Fruit fly (Drosophila melanogaster) whole organism, embryonic: ENCODE results near the gene CG15404.

Experiments
- Atf-2 ChIP-seq: fragments of 200-800 bp; sonication (Bioruptor generic); optimal IDR thresholded peaks from 2 replicates; lab custom pipeline; 2016; ENCODE audit warnings: missing biosample characterization, missing genetic modification characterization
- CG10979 ChIP-seq: fragments of 200-800 bp; sonication (Bioruptor generic); optimal IDR thresholded peaks from 2 replicates; lab custom pipeline; 2018; ENCODE audit warnings: missing biosample characterization, mild to moderate bottlenecking, missing genetic modification characterization, moderate library complexity
- CG11085 ChIP-seq: fragments of 200-800 bp; sonication (Bioruptor generic); IDR thresholded peaks from 2 replicates; pipeline ENCODE4 v1.3.6; 2022; ENCODE audit warnings: missing biosample characterization, missing genetic modification characterization
- CG11560 ChIP-seq: fragments of 200-800 bp; sonication (Bioruptor generic); IDR thresholded peaks from 3 replicates; pipeline ENCODE4 v1.3.6; 2022; ENCODE audit warnings: missing biosample characterization, missing genetic modification characterization
- CG15514 ChIP-seq: fragments of 200-800 bp; sonication (Bioruptor generic); optimal IDR thresholded peaks from 3 replicates; lab custom pipeline; 2017; ENCODE audit warnings: missing biosample characterization, missing genetic modification characterization, mild to moderate bottlenecking, moderate library complexity, missing genetic modification reagents
- CG15696 ChIP-seq: fragments of 200-800 bp; sonication (Bioruptor generic); optimal IDR thresholded peaks from 2 replicates; lab custom pipeline; 2019; ENCODE audit warnings: missing biosample characterization, mild to moderate bottlenecking, missing genetic modification characterization, moderate library complexity
- CG1602 ChIP-seq: fragments of 200-800 bp; sonication (Bioruptor generic); optimal IDR thresholded peaks from 3 replicates; lab custom pipeline; 2016; ENCODE audit warnings: missing biosample characterization, missing genetic modification characterization
- CG17385 ChIP-seq: fragments of 200-800 bp; sonication (Bioruptor generic); optimal IDR thresholded peaks from 3 replicates; lab custom pipeline; 2018; ENCODE audit warnings: missing biosample characterization, mild to moderate bottlenecking, missing genetic modification characterization
- CG17829 ChIP-seq: fragments of 200-800 bp; optimal IDR thresholded peaks from 2 replicates; lab custom pipeline; 2019; ENCODE audit warnings: missing biosample characterization, mild to moderate bottlenecking, missing genetic modification characterization, moderate library complexity
- CG2875 ChIP-seq: fragments of 200-800 bp; sonication (Bioruptor generic); optimal IDR thresholded peaks from 2 replicates; lab custom pipeline; 2017; ENCODE audit warnings: missing biosample characterization, mild to moderate bottlenecking, missing genetic modification characterization, missing genetic modification reagents
- CG2889 ChIP-seq: fragments of 200-800 bp; sonication (Bioruptor generic); IDR thresholded peaks from 3 replicates; pipeline ENCODE4 v1.3.6; 2022; ENCODE audit warnings: missing biosample characterization, missing genetic modification characterization
- CG31224 ChIP-seq: fragments of 200-800 bp; sonication (Bioruptor generic); IDR thresholded peaks from 2 replicates; pipeline ENCODE4 v1.3.6; 2022; ENCODE audit warnings: missing biosample characterization, missing genetic modification characterization
- CG31441 ChIP-seq: fragments of 200-800 bp; sonication (Bioruptor generic); IDR thresholded peaks from 2 replicates; pipeline ENCODE4 v1.3.6; 2022; ENCODE audit warnings: missing biosample characterization, missing genetic modification characterization
- CG5953 ChIP-seq: fragments of 200-800 bp; sonication (Bioruptor generic); IDR thresholded peaks from 2 replicates; pipeline ENCODE4 v1.3.6; 2022; ENCODE audit warnings: missing biosample characterization, missing genetic modification characterization
- CG6689 ChIP-seq: fragments of 200-800 bp; sonication (Bioruptor generic); IDR thresholded peaks from 2 replicates; pipeline ENCODE4 v1.3.6; 2022; ENCODE audit warnings: missing biosample characterization, missing genetic modification characterization
- CG7271 ChIP-seq: fragments of 200-800 bp; sonication (Bioruptor generic); optimal IDR thresholded peaks from 2 replicates; lab custom pipeline; 2018; ENCODE audit warnings: missing biosample characterization, mild to moderate bottlenecking, missing genetic modification characterization, moderate library complexity
- CG7372 ChIP-seq: fragments of 200-800 bp; sonication (Bioruptor generic); IDR thresholded peaks from 2 replicates; pipeline ENCODE4 v1.3.6; 2022; ENCODE audit warnings: missing biosample characterization, missing genetic modification characterization
- CG7745 ChIP-seq: fragments of 200-800 bp; sonication (Bioruptor generic); optimal IDR thresholded peaks from 2 replicates; lab custom pipeline; 2018; ENCODE audit warnings: missing biosample characterization, mild to moderate bottlenecking, missing genetic modification characterization, moderate library complexity
- CG7839 ChIP-seq: fragments of 200-800 bp; sonication (Bioruptor generic); optimal IDR thresholded peaks from 3 replicates; lab custom pipeline; 2018; ENCODE audit warnings: missing biosample characterization, mild to moderate bottlenecking, missing genetic modification characterization, moderate library complexity
- CG8765 ChIP-seq: fragments of 200-800 bp; sonication (Bioruptor generic); IDR thresholded peaks from 2 replicates; pipeline ENCODE4 v1.3.6; 2022; ENCODE audit warnings: missing biosample characterization, missing genetic modification characterization
- CG9437 ChIP-seq: fragments of 200-800 bp; sonication (Bioruptor generic); optimal IDR thresholded peaks from 2 replicates; lab custom pipeline; 2018; ENCODE audit warnings: missing biosample characterization, mild to moderate bottlenecking, missing genetic modification characterization
- CG9817 ChIP-seq: fragments of 200-800 bp; sonication (Bioruptor generic); optimal IDR thresholded peaks from 2 replicates; lab custom pipeline; 2018; ENCODE audit warnings: missing biosample characterization, mild to moderate bottlenecking, missing genetic modification characterization, moderate library complexity
- CTCF ChIP-seq: fragments of 200-800 bp; sonication (Bioruptor generic); optimal IDR thresholded peaks from 2 replicates; lab custom pipeline; 2017; ENCODE audit warnings: missing biosample characterization, mild to moderate bottlenecking, missing genetic modification characterization, moderate library complexity
- Drgx ChIP-seq: fragments of 200-800 bp; sonication (Bioruptor generic); IDR thresholded peaks from 2 replicates; pipeline ENCODE4 v1.3.6; 2022; ENCODE audit warnings: missing biosample characterization, missing genetic modification characterization
- E2f2 ChIP-seq: fragments of 200-800 bp; sonication (Bioruptor generic); IDR thresholded peaks from 2 replicates; pipeline ENCODE4 v1.3.6; 2022; ENCODE audit warnings: missing biosample characterization, missing genetic modification characterization
- Gug ChIP-seq: fragments of 200-800 bp; sonication (Bioruptor generic); IDR thresholded peaks from 4 replicates; pipeline ENCODE4 v1.3.6; 2022; ENCODE audit warnings: missing biosample characterization, missing genetic modification characterization
- MESR4 ChIP-seq: fragments of 200-800 bp; sonication (Bioruptor generic); optimal IDR thresholded peaks from 2 replicates; lab custom pipeline; 2018; ENCODE audit warnings: missing biosample characterization, mild to moderate bottlenecking, missing genetic modification characterization, moderate library complexity
- Meics ChIP-seq: fragments of 200-800 bp; sonication (Bioruptor generic); optimal IDR thresholded peaks from 2 replicates; lab custom pipeline; 2017; ENCODE audit warnings: missing biosample characterization, mild to moderate bottlenecking, missing genetic modification characterization
- Mrtf ChIP-seq: fragments of 200-800 bp; sonication (Bioruptor generic); IDR thresholded peaks from 3 replicates; pipeline ENCODE4 v1.3.6; 2022; ENCODE audit warnings: missing biosample characterization, missing genetic modification characterization
- Six4 ChIP-seq: fragments of 200-800 bp; sonication (Bioruptor generic); optimal IDR thresholded peaks from 2 replicates; lab custom pipeline; 2016; ENCODE audit warnings: missing biosample characterization, missing genetic modification characterization
- Sry-β ChIP-seq: fragments of 200-800 bp; sonication (Bioruptor generic); optimal IDR thresholded peaks from 2 replicates; lab custom pipeline; 2018; ENCODE audit warnings: missing biosample characterization, mild to moderate bottlenecking, missing genetic modification characterization, moderate library complexity
- Taf1 ChIP-seq: fragments of 200-800 bp; sonication (Bioruptor generic); IDR thresholded peaks from 2 replicates; pipeline ENCODE4 v1.3.6; 2022; ENCODE audit warnings: missing biosample characterization, missing genetic modification characterization
- ab ChIP-seq: fragments of 200-800 bp; sonication (Bioruptor generic); optimal IDR thresholded peaks from 2 replicates; lab custom pipeline; 2016; ENCODE audit warnings: missing biosample characterization, missing genetic modification characterization
- ato ChIP-seq: fragments of 200-800 bp; sonication (Bioruptor generic); IDR thresholded peaks from 2 replicates; pipeline ENCODE4 v1.3.6; 2022; ENCODE audit warnings: missing biosample characterization, missing genetic modification characterization; ENCODE audit not compliant: partially characterized antibody
- bcd ChIP-seq: fragments of 200-800 bp; sonication (Bioruptor generic); optimal IDR thresholded peaks from 2 replicates; lab custom pipeline; 2017; ENCODE audit warnings: missing biosample characterization, mild to moderate bottlenecking, missing genetic modification characterization
- chm ChIP-seq: fragments of 200-800 bp; sonication (Bioruptor generic); IDR thresholded peaks from 2 replicates; pipeline ENCODE4 v1.3.6; 2022; ENCODE audit warnings: missing biosample characterization, missing genetic modification characterization
- ci ChIP-seq: fragments of 200-800 bp; sonication (Bioruptor generic); IDR thresholded peaks from 3 replicates; pipeline ENCODE4 v1.3.6; 2022; ENCODE audit warnings: missing biosample characterization, missing genetic modification characterization
- da ChIP-seq: fragments of 200-800 bp; sonication (Bioruptor generic); optimal IDR thresholded peaks from 2 replicates; lab custom pipeline; 2016; ENCODE audit warnings: missing biosample characterization, missing genetic modification characterization
- dati ChIP-seq: fragments of 200-800 bp; sonication (Bioruptor generic); IDR thresholded peaks from 2 replicates; pipeline ENCODE4 v1.3.6; 2022; ENCODE audit warnings: missing biosample characterization, missing genetic modification characterization
- dm ChIP-seq: fragments of 200-800 bp; sonication (Bioruptor generic); optimal IDR thresholded peaks from 3 replicates; lab custom pipeline; 2016; ENCODE audit warnings: missing biosample characterization, missing genetic modification characterization
- dmrt11E ChIP-seq: fragments of 200-800 bp; sonication (Bioruptor generic); optimal IDR thresholded peaks from 3 replicates; lab custom pipeline; 2018; ENCODE audit warnings: missing biosample characterization, mild to moderate bottlenecking, missing genetic modification characterization, moderate library complexity
- dysf ChIP-seq: fragments of 200-800 bp; sonication (Bioruptor generic); IDR thresholded peaks from 3 replicates; pipeline ENCODE4 v1.3.6; 2022; ENCODE audit warnings: missing biosample characterization, missing genetic modification characterization
- eve ChIP-seq, 2 experiments: fragments of >200 bp; optimal IDR thresholded peaks; 2 replicates each; lab custom pipeline; 2017; ENCODE audit warnings: missing biosample characterization in 2 of 2, missing genetic modification characterization in 2 of 2
- exex ChIP-seq: fragments of 200-800 bp; sonication (Bioruptor generic); optimal IDR thresholded peaks from 4 replicates; lab custom pipeline; 2018; ENCODE audit warnings: missing biosample characterization, mild to moderate bottlenecking, missing genetic modification characterization, moderate library complexity
- hkb ChIP-seq, 2 experiments: fragments of 200-800 bp in 1 of 2; fragments of >200 bp in 1 of 2; sonication (Bioruptor generic) in 1 of 2; IDR thresholded peaks in 1 of 2; optimal IDR thresholded peaks in 1 of 2; 2 replicates each; pipeline versions ENCODE4 v1.3.6 to Lab custom; 2017 to 2022; ENCODE audit warnings: missing biosample characterization in 1 of 2, missing genetic modification characterization in 1 of 2
- ind ChIP-seq: fragments of 200-800 bp; sonication (Bioruptor generic); optimal IDR thresholded peaks from 3 replicates; lab custom pipeline; 2016; ENCODE audit warnings: missing biosample characterization, missing genetic modification characterization
- kah ChIP-seq: fragments of 200-800 bp; sonication (Bioruptor generic); optimal IDR thresholded peaks from 2 replicates; lab custom pipeline; 2018; ENCODE audit warnings: missing biosample characterization, mild to moderate bottlenecking, missing genetic modification characterization
- nerfin-2 ChIP-seq: fragments of 200-800 bp; sonication (Bioruptor generic); IDR thresholded peaks from 2 replicates; pipeline ENCODE4 v1.3.6; 2022; ENCODE audit warnings: missing biosample characterization, missing genetic modification characterization; ENCODE audit not compliant: partially characterized antibody
- oc ChIP-seq: fragments of 200-800 bp; sonication (Bioruptor generic); optimal IDR thresholded peaks from 2 replicates; lab custom pipeline; 2018; ENCODE audit warnings: missing biosample characterization, mild to moderate bottlenecking, missing genetic modification characterization, moderate library complexity
- shn ChIP-seq: fragments of 200-800 bp; sonication (Bioruptor generic); optimal IDR thresholded peaks from 3 replicates; lab custom pipeline; 2016; ENCODE audit warnings: missing biosample characterization, missing genetic modification characterization
- slp2 ChIP-seq: fragments of 200-800 bp; sonication (Bioruptor generic); optimal IDR thresholded peaks from 2 replicates; lab custom pipeline; 2016; ENCODE audit warnings: missing biosample characterization, missing genetic modification characterization
- vnd ChIP-seq: fragments of 200-800 bp; sonication (Bioruptor generic); IDR thresholded peaks from 3 replicates; pipeline ENCODE4 v1.3.6; 2022; ENCODE audit warnings: missing biosample characterization, missing genetic modification characterization; ENCODE audit not compliant: partially characterized antibody

CG15404 gene

DNA sequence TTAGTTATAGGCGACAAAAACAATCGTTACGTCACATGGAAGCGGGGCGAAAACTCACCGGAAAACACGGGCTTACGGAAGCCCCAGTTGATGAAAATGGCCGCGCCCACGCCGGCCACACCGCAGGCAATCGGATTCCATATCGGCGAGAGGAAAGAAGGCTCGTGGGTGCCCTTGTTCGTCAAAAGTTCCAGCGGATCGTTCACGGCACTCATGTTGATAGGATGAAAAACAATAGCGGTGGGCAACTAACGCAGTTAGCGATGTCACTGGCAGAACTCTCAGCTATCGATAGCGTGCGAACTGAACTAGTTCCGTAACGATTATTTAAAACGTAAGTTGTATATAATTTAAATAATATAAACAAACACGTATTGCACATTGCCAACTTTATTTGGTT, 28.3 kb upstream of the CG15404 start, which contains the start of gene ND-B14.5B (continued):
- TF ChIP-seq ind (GFP tag; lab: Kevin White, UChicago) (no peak), ato (peak; percentile 53), nerfin-2 (GFP tag; lab: Robert Waterston, UW) (peak; percentile 49; the same call in 1 of the 2 replicates), slp2 (GFP tag; lab: Kevin White, UChicago) (no peak), CG11085 (GFP tag; lab: Robert Waterston, UW) (no peak), kah (GFP tag; lab: Kevin White, UChicago) (no peak), chm (GFP tag; lab: Robert Waterston, UW) (no peak), CG8765 (no peak), CG5953 (no peak), CG2875 (GFP tag; lab: Kevin White, UChicago) (no peak), CG7839 (tag; lab: Kevin White, UChicago) (no peak), CG7271 (no peak), Six4 (GFP tag; lab: Kevin White, UChicago) (no peak), CG15696 (tag; lab: Kevin White, UChicago) (no peak), eve (GFP tag; optimal IDR thresholded peaks at IDR 0.05; lab: Kevin White, UChicago) (no peak), exex (tag; lab: Kevin White, UChicago) (no peak), CG9437 (GFP tag; lab: Kevin White, UChicago) (peak; percentile 85), dm (GFP tag; lab: Kevin White, UChicago) (no peak), dysf (GFP tag; lab: Robert Waterston, UW) (no peak), MESR4 (GFP tag; lab: Kevin White, UChicago) (peak; percentile 61), Sry-β (GFP tag; lab: Kevin White, UChicago) (no peak), CG2889 (GFP tag; lab: Robert Waterston, UW) (no peak), dati (GFP tag; lab: Robert Waterston, UW) (no peak), E2f2 (GFP tag; lab: Robert Waterston, UW) (peak; percentile 61), Mrtf (GFP tag; lab: Robert Waterston, UW) (no peak), vnd (GFP tag; lab: Robert Waterston, UW) (peak; percentile 63), CG11560 (no peak), CG10979 (tag; lab: Kevin White, UChicago) (no peak), CG7372 (GFP tag; lab: Robert Waterston, UW) (no peak), hkb (optimal IDR thresholded peaks at IDR 0.05; lab: Kevin White, UChicago) (no peak), hkb (GFP tag; IDR thresholded peaks at IDR 0.05; lab: Robert Waterston, UW) (no peak), CG1602 (GFP tag; lab: Kevin White, UChicago) (no peak), ab (GFP tag; lab: Kevin White, UChicago) (no peak), ci (GFP tag; lab: Robert Waterston, UW) (no peak), CG9817 (tag; lab: Kevin White, UChicago) (no peak), Gug (GFP tag; lab: Robert Waterston, UW) (no peak; the same call in 3 of the 4 replicates), CG6689 (GFP tag; lab: Robert Waterston, UW) (no peak), oc (no peak), Taf1 (GFP tag; lab: Robert Waterston, UW) (no peak), shn (GFP tag; lab: Kevin White, UChicago) (no peak), CG31441 (GFP tag; lab: Robert Waterston, UW) (no peak), dmrt11E (tag; lab: Kevin White, UChicago) (no peak), Meics (GFP tag; lab: Kevin White, UChicago) (no peak), CG7745 (tag; lab: Kevin White, UChicago) (no peak), Atf-2 (GFP tag; lab: Kevin White, UChicago) (no peak), bcd (GFP tag; lab: Kevin White, UChicago) (no peak), da (no peak), CG15514 (GFP tag; lab: Kevin White, UChicago) (peak; percentile 99), CTCF (GFP tag; lab: Kevin White, UChicago) (no peak), CG31224 (GFP tag; lab: Robert Waterston, UW) (no peak), CG17385 (no peak), CG17829 (tag; lab: Kevin White, UChicago) (no peak), Drgx (GFP tag; lab: Robert Waterston, UW) (no peak)
